Worm (Caenorhabditis elegans) whole organism, young adult: ENCODE results near the gene hal-3.
A peak's percentile ranks its signal among the peaks of the same experiment; 100 is the strongest.

ENCODE experiments used
- K12H6.12 ChIP-seq: fragments of 200-800 bp; sonication (Bioruptor generic); optimal IDR thresholded peaks from 2 replicates; lab custom pipeline; 2018; ENCODE audit warnings: mild to moderate bottlenecking, missing genetic modification characterization, missing compliant biosample characterization
- Y95B8A.8 ChIP-seq: fragments of 200-800 bp; sonication (Bioruptor generic); IDR thresholded peaks from 2 replicates; pipeline ENCODE4 v1.3.6; 2022; ENCODE audit warnings: missing genetic modification reagents, missing genetic modification characterization, missing compliant biosample characterization
- attf-5 ChIP-seq: fragments of 200-800 bp; sonication (Bioruptor generic); optimal IDR thresholded peaks from 2 replicates; lab custom pipeline; 2018; ENCODE audit warnings: mild to moderate bottlenecking, missing genetic modification characterization, missing compliant biosample characterization
- dox-1 ChIP-seq: fragments of 200-800 bp; sonication (Bioruptor generic); IDR thresholded peaks from 2 replicates; pipeline ENCODE4 v1.3.6; 2022; ENCODE audit warnings: missing genetic modification reagents, missing genetic modification characterization, missing compliant biosample characterization
- dpl-1 ChIP-seq: fragments of 150-350 bp; optimal IDR thresholded peaks from 2 replicates; lab custom pipeline; 2014; ENCODE audit warnings: missing biosample characterization, missing genetic modification reagents, missing genetic modification characterization

DNA sequence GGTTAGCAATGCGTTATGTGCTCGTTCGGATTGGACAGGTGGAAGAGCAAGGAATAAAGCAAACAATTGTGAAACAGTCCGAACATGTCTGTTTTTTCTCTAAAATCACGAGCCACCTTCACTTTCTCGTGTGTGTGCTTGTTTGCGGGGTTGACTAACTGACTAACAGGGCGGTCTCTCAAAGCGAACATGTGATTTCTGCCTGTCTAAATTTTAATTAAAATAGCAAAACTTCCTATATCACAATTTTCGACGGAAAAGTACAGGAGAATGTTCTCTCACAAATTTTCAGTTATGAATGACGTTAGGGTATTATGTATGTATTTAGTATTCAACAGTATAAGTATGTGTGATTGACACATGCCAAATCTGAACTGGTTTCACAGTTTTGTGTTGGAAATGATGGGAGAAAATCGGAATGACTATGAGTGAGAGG, 5.0 kb upstream of the hal-3 start:
- TF ChIP-seq Y95B8A.8 (no peak), attf-5 (no peak), K12H6.12 (tag; lab: Kevin White, UChicago) (no peak), dox-1 (peak; percentile 45; the same call in 1 of the 2 replicates), dpl-1 (GFP tag; lab: Kevin White, UChicago) (no peak)
